Fruit fly (Drosophila melanogaster) whole organism, prepupa: Measurements from ENCODE around the gene hth.

Experiments used
- CG10631 ChIP-seq: fragments of 200-800 bp; sonication (Bioruptor generic); optimal IDR thresholded peaks from 2 replicates; lab custom pipeline; 2016; ENCODE audit warnings: missing biosample characterization, missing genetic modification characterization
- CG10669 ChIP-seq: fragments of 200-800 bp; sonication (Bioruptor generic); optimal IDR thresholded peaks from 3 replicates; lab custom pipeline; 2018; ENCODE audit warnings: missing biosample characterization, mild to moderate bottlenecking, missing genetic modification characterization, moderate library complexity
- CG11294 ChIP-seq: fragments of 200-800 bp; sonication (Bioruptor generic); IDR thresholded peaks from 2 replicates; pipeline ENCODE4 v1.3.6; 2022; ENCODE audit warnings: missing biosample characterization, missing genetic modification characterization
- CG11762 ChIP-seq: fragments of 200-800 bp; sonication (Bioruptor generic); optimal IDR thresholded peaks from 3 replicates; lab custom pipeline; 2016; ENCODE audit warnings: missing biosample characterization, missing genetic modification characterization; ENCODE audit not compliant: insufficient read depth
- CG15336 ChIP-seq: fragments of 200-800 bp; sonication (Bioruptor generic); IDR thresholded peaks from 2 replicates; pipeline ENCODE4 v1.3.6; 2022; ENCODE audit warnings: missing biosample characterization, missing genetic modification characterization
- CG1621 ChIP-seq: fragments of 200-800 bp; sonication (Bioruptor generic); optimal IDR thresholded peaks from 3 replicates; lab custom pipeline; 2018; ENCODE audit warnings: missing biosample characterization, mild to moderate bottlenecking, missing genetic modification characterization
- CG16779 ChIP-seq: fragments of 200-800 bp; sonication (Bioruptor generic); optimal IDR thresholded peaks from 3 replicates; lab custom pipeline; 2017; ENCODE audit warnings: missing biosample characterization, mild to moderate bottlenecking, missing genetic modification characterization
- CG3032 ChIP-seq: fragments of 200-800 bp; optimal IDR thresholded peaks from 2 replicates; lab custom pipeline; 2019; ENCODE audit warnings: missing biosample characterization, mild to moderate bottlenecking, missing genetic modification characterization, moderate library complexity
- CG31627 ChIP-seq: fragments of 200-800 bp; sonication (Bioruptor generic); optimal IDR thresholded peaks from 3 replicates; lab custom pipeline; 2016; ENCODE audit warnings: missing biosample characterization, missing genetic modification characterization
- CG32006 ChIP-seq: fragments of 200-800 bp; sonication (Bioruptor generic); optimal IDR thresholded peaks from 3 replicates; lab custom pipeline; 2017; ENCODE audit warnings: missing biosample characterization, mild to moderate bottlenecking, missing genetic modification characterization
- CG3919 ChIP-seq: fragments of 200-800 bp; sonication (Bioruptor generic); optimal IDR thresholded peaks from 3 replicates; lab custom pipeline; 2016; ENCODE audit warnings: missing biosample characterization, missing genetic modification characterization
- CG4318 ChIP-seq: fragments of 200-800 bp; sonication (Bioruptor generic); optimal IDR thresholded peaks from 3 replicates; lab custom pipeline; 2017; ENCODE audit warnings: missing biosample characterization, mild to moderate bottlenecking, missing genetic modification characterization
- CG6276 ChIP-seq: fragments of 200-800 bp; sonication (Bioruptor generic); optimal IDR thresholded peaks from 2 replicates; lab custom pipeline; 2017; ENCODE audit warnings: missing biosample characterization, mild to moderate bottlenecking, missing genetic modification characterization
- CG6792 ChIP-seq: fragments of 200-800 bp; sonication (Bioruptor generic); optimal IDR thresholded peaks from 3 replicates; lab custom pipeline; 2016; ENCODE audit warnings: missing biosample characterization, missing genetic modification characterization
- CG6808 ChIP-seq: fragments of 200-800 bp; sonication (Bioruptor generic); optimal IDR thresholded peaks from 3 replicates; lab custom pipeline; 2017; ENCODE audit warnings: missing biosample characterization, missing genetic modification characterization, mild to moderate bottlenecking, moderate library complexity, missing genetic modification reagents
- CG8319 ChIP-seq: fragments of 200-800 bp; sonication (Bioruptor generic); optimal IDR thresholded peaks from 3 replicates; lab custom pipeline; 2016; ENCODE audit warnings: missing biosample characterization, missing genetic modification characterization
- CG8632 ChIP-seq: fragments of 200-800 bp; sonication (Bioruptor generic); optimal IDR thresholded peaks from 3 replicates; lab custom pipeline; 2016; ENCODE audit warnings: missing biosample characterization, missing genetic modification characterization
- Eip78C ChIP-seq: fragments of 200-800 bp; sonication (Bioruptor generic); peaks from one replicate; lab custom pipeline; 2016; ENCODE audit warnings: missing biosample characterization, missing genetic modification characterization
- Ets21C ChIP-seq: fragments of 200-800 bp; sonication (Bioruptor generic); optimal IDR thresholded peaks from 3 replicates; lab custom pipeline; 2016; ENCODE audit warnings: missing biosample characterization, missing genetic modification characterization
- Ets96B ChIP-seq: fragments of 200-800 bp; optimal IDR thresholded peaks from 2 replicates; lab custom pipeline; 2019; ENCODE audit warnings: missing biosample characterization, mild to moderate bottlenecking, missing genetic modification characterization, moderate library complexity
- Gug ChIP-seq: fragments of 200-800 bp; sonication (Bioruptor generic); IDR thresholded peaks from 2 replicates; pipeline ENCODE4 v1.3.6; 2022; ENCODE audit warnings: missing biosample characterization, missing genetic modification characterization
- Hr4 ChIP-seq: fragments of 200-800 bp; sonication (Bioruptor generic); optimal IDR thresholded peaks from 3 replicates; lab custom pipeline; 2016; ENCODE audit warnings: missing biosample characterization, missing genetic modification characterization
- Met ChIP-seq: fragments of 200-800 bp; sonication (Bioruptor generic); optimal IDR thresholded peaks from 3 replicates; lab custom pipeline; 2016; ENCODE audit warnings: missing biosample characterization, missing genetic modification characterization
- OdsH ChIP-seq: fragments of 200-800 bp; sonication (Bioruptor generic); optimal IDR thresholded peaks from 3 replicates; lab custom pipeline; 2016; ENCODE audit warnings: missing biosample characterization, missing genetic modification characterization
- Smox ChIP-seq: fragments of 200-800 bp; sonication (Bioruptor generic); optimal IDR thresholded peaks from 3 replicates; lab custom pipeline; 2016; ENCODE audit warnings: missing biosample characterization, missing genetic modification characterization
- Sox14 ChIP-seq: fragments of 200-800 bp; sonication (Bioruptor generic); optimal IDR thresholded peaks from 3 replicates; lab custom pipeline; 2016; ENCODE audit warnings: missing biosample characterization, missing genetic modification characterization
- acj6 ChIP-seq: fragments of 200-800 bp; sonication (Bioruptor generic); optimal IDR thresholded peaks from 3 replicates; lab custom pipeline; 2016; ENCODE audit warnings: missing biosample characterization, missing genetic modification characterization
- dac ChIP-seq: fragments of 200-800 bp; sonication (Bioruptor generic); optimal IDR thresholded peaks from 2 replicates; lab custom pipeline; 2017; ENCODE audit warnings: missing biosample characterization, mild to moderate bottlenecking, missing genetic modification characterization
- dsx ChIP-seq: fragments of 200-800 bp; optimal IDR thresholded peaks from 3 replicates; lab custom pipeline; 2019; ENCODE audit warnings: missing biosample characterization, mild to moderate bottlenecking, missing genetic modification characterization, moderate library complexity; ENCODE audit not compliant: poor library complexity, severe bottlenecking
- eg ChIP-seq: fragments of 200-800 bp; sonication (Bioruptor generic); IDR thresholded peaks from 3 replicates; pipeline ENCODE4 v1.3.6; 2022; ENCODE audit warnings: missing biosample characterization, missing genetic modification characterization
- esn ChIP-seq: fragments of 200-800 bp; sonication (Bioruptor generic); optimal IDR thresholded peaks from 2 replicates; lab custom pipeline; 2016; ENCODE audit warnings: missing biosample characterization, mild to moderate bottlenecking, missing genetic modification characterization, moderate library complexity
- fd59A ChIP-seq: fragments of 200-800 bp; sonication (Bioruptor generic); optimal IDR thresholded peaks from 2 replicates; lab custom pipeline; 2017; ENCODE audit warnings: missing biosample characterization, mild to moderate bottlenecking, missing genetic modification characterization, missing genetic modification reagents
- lz ChIP-seq: fragments of 200-800 bp; sonication (Bioruptor generic); optimal IDR thresholded peaks from 3 replicates; lab custom pipeline; 2016; ENCODE audit warnings: missing biosample characterization, missing genetic modification characterization
- net ChIP-seq: fragments of 200-800 bp; sonication (Bioruptor generic); optimal IDR thresholded peaks from 3 replicates; lab custom pipeline; 2016; ENCODE audit warnings: missing biosample characterization, missing genetic modification characterization
- pdm3 ChIP-seq: fragments of 200-800 bp; sonication (Bioruptor generic); optimal IDR thresholded peaks from 3 replicates; lab custom pipeline; 2016; ENCODE audit warnings: missing biosample characterization, missing genetic modification characterization
- ss ChIP-seq, 2 experiments: fragments of 200-800 bp; sonication (Bioruptor generic); optimal IDR thresholded peaks; 2 replicates in 1 of 2; 3 replicates in 1 of 2; lab custom pipeline; 2017 to 2018; ENCODE audit warnings: mild to moderate bottlenecking in 2 of 2, missing biosample characterization in 2 of 2, missing genetic modification characterization in 2 of 2, moderate library complexity in 1 of 2
- svp ChIP-seq: fragments of 200-800 bp; sonication (Bioruptor generic); peaks from one replicate; lab custom pipeline; 2016; ENCODE audit warnings: missing biosample characterization, missing genetic modification characterization

Gene hth

dm6 chr3R:10654642-10655041 is 15.3 kb upstream of the hth start (continued):
- no peak for TF ChIP-seq Sox14 (GFP tag; lab: Kevin White, UChicago)
- TF ChIP-seq Ets21C (GFP tag; lab: Kevin White, UChicago), result no peak
- no peak for TF ChIP-seq esn (GFP tag; lab: Kevin White, UChicago)
- no peak for TF ChIP-seq CG3032 (tag; lab: Kevin White, UChicago)
- TF ChIP-seq eg (GFP tag; lab: Robert Waterston, UW), result no peak
- TF ChIP-seq dac (GFP tag; lab: Kevin White, UChicago), result no peak
- no peak for TF ChIP-seq svp
- peak; percentile 58; the same call in 1 of the 2 replicates for TF ChIP-seq CG15336
- TF ChIP-seq CG11762, result no peak
- no peak for TF ChIP-seq Met (GFP tag; lab: Kevin White, UChicago)
- no peak for TF ChIP-seq lz (GFP tag; lab: Kevin White, UChicago)
- no peak for TF ChIP-seq CG10669 (GFP tag; lab: Kevin White, UChicago)
- peak; percentile 40 for TF ChIP-seq CG6276 (GFP tag; lab: Kevin White, UChicago)
- no peak for TF ChIP-seq CG11294 (GFP tag; lab: Robert Waterston, UW)

DNA sequence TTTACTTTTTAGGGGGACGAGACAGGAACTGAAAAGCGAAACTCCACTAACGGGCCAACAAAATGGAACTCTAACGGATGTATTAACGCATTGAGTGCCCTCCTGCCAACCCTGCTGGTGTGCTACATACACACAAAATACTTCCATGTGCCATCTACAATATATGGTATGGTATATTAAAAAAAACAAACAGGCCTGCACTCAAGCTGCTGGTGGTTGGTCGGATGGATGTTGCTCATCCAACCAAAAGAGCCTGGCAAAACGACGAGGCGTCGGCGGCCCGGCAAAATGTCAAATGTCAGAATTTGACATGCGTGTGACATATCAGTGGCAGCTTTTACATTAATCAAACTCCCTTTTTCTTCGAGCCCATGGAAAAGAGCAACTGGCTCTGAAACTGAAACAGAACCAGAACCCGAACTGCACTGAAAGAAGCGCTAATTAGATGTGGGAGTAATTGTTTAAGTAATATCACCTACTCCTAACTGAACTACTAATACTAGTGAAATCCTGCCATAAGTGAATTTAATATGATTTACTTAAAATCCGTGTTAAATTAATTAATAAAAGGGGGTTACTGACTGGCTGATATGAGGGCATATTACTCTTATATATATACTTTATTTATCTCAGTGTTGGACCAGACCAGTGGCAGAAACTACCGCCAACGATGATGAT is 11.4 kb upstream of the hth start:
- no peak for TF ChIP-seq pdm3 (GFP tag; lab: Kevin White, UChicago)
- TF ChIP-seq CG10631, result peak; percentile 18
- TF ChIP-seq Gug (GFP tag; lab: Robert Waterston, UW), result no peak
- no peak for TF ChIP-seq Smox (GFP tag; lab: Kevin White, UChicago)
- no peak for TF ChIP-seq net (GFP tag; lab: Kevin White, UChicago)
- TF ChIP-seq esn (GFP tag; lab: Kevin White, UChicago), result no peak
- no peak for TF ChIP-seq CG6808 (GFP tag; lab: Kevin White, UChicago)
- TF ChIP-seq CG15336, result no peak
- no peak for TF ChIP-seq CG4318 (GFP tag; lab: Kevin White, UChicago)
- TF ChIP-seq CG3919, result peak; percentile 11
- TF ChIP-seq CG8632 (GFP tag; lab: Kevin White, UChicago), result no peak
- peak; percentile 13 for TF ChIP-seq Met (GFP tag; lab: Kevin White, UChicago)
- no peak for TF ChIP-seq dac (GFP tag; lab: Kevin White, UChicago)
- TF ChIP-seq Hr4 (GFP tag; lab: Kevin White, UChicago), result no peak
- no peak for TF ChIP-seq OdsH (GFP tag; lab: Kevin White, UChicago)
- no peak for TF ChIP-seq CG11294 (GFP tag; lab: Robert Waterston, UW)
- no peak for TF ChIP-seq acj6 (GFP tag; lab: Kevin White, UChicago)
- no peak for TF ChIP-seq CG31627 (GFP tag; lab: Kevin White, UChicago)
- peak; percentile 65 for TF ChIP-seq svp
- no peak for TF ChIP-seq CG16779 (tag; lab: Kevin White, UChicago)
- peak; percentile 17 for TF ChIP-seq Ets96B (tag; lab: Kevin White, UChicago)
- TF ChIP-seq CG1621 (tag; lab: Kevin White, UChicago), result no peak
- TF ChIP-seq CG8319 (GFP tag; lab: Kevin White, UChicago), result no peak
- TF ChIP-seq CG3032 (tag; lab: Kevin White, UChicago), result peak; percentile 2
- peak in 1 of 2 experiments; percentile 7 for TF ChIP-seq ss (GFP tag; optimal IDR thresholded peaks at IDR 0.05; lab: Kevin White, UChicago)
- no peak for TF ChIP-seq dsx (GFP tag; lab: Kevin White, UChicago)
- TF ChIP-seq eg (GFP tag; lab: Robert Waterston, UW), result no peak
- no peak for TF ChIP-seq lz (GFP tag; lab: Kevin White, UChicago)
- TF ChIP-seq fd59A (GFP tag; lab: Kevin White, UChicago), result peak; percentile 14
- no peak for TF ChIP-seq Sox14 (GFP tag; lab: Kevin White, UChicago)
- no peak for TF ChIP-seq CG6792 (GFP tag; lab: Kevin White, UChicago)
- peak; percentile 56 for TF ChIP-seq Eip78C (GFP tag; lab: Kevin White, UChicago)
- no peak for TF ChIP-seq CG32006 (GFP tag; lab: Kevin White, UChicago)
